Worm (Caenorhabditis elegans) whole organism, L1 larva: Measurements from ENCODE around the gene vps-53.

Experiments used
- ceh-8 ChIP-seq: fragments of 200-800 bp; sonication (Bioruptor generic); optimal IDR thresholded peaks from 2 replicates; lab custom pipeline; 2018; ENCODE audit warnings: mild to moderate bottlenecking, missing genetic modification characterization, moderate library complexity, missing compliant biosample characterization
- ces-1 ChIP-seq: fragments of 150-350 bp; optimal IDR thresholded peaks from 2 replicates; lab custom pipeline; 2014; ENCODE audit warnings: missing biosample characterization, missing genetic modification reagents, missing genetic modification characterization
- dpl-1 ChIP-seq, 3 experiments: fragments of 150-350 bp in 2 of 3; sonication (generic microtip) in 1 of 3; optimal IDR thresholded peaks; 2 replicates each; lab custom pipeline; 2014 to 2017; ENCODE audit warnings: missing biosample characterization in 3 of 3, missing genetic modification characterization in 3 of 3, missing genetic modification reagents in 3 of 3
- elt-3 ChIP-seq, 6 experiments: fragments of 150-350 bp in 1 of 6; sonication (generic microtip); optimal IDR thresholded peaks; 2 replicates each; lab custom pipeline; 2017 to 2018; ENCODE audit warnings: missing biosample characterization in 6 of 6, missing genetic modification characterization in 6 of 6, inconsistent platforms in 1 of 6
- hlh-4 ChIP-seq: sonication (generic microtip); optimal IDR thresholded peaks from 2 replicates; lab custom pipeline; 2016; ENCODE audit warnings: mild to moderate bottlenecking, missing genetic modification characterization, missing compliant biosample characterization
- hpl-2 ChIP-seq: fragments of 150-350 bp; optimal IDR thresholded peaks from 2 replicates; lab custom pipeline; 2014; ENCODE audit warnings: missing biosample characterization, missing genetic modification reagents, missing genetic modification characterization
- lin-14 ChIP-seq: fragments of 200-800 bp; sonication (Bioruptor generic); optimal IDR thresholded peaks from 2 replicates; lab custom pipeline; 2018; ENCODE audit warnings: mild to moderate bottlenecking, missing genetic modification characterization, moderate library complexity, missing compliant biosample characterization
- mep-1 ChIP-seq: fragments of 150-350 bp; optimal IDR thresholded peaks from 2 replicates; lab custom pipeline; 2014; ENCODE audit warnings: missing biosample characterization, missing genetic modification characterization
- nhr-28 ChIP-seq: fragments of 150-350 bp; optimal IDR thresholded peaks from 2 replicates; lab custom pipeline; 2014; ENCODE audit warnings: missing biosample characterization, missing genetic modification characterization
- nhr-90 ChIP-seq: sonication (generic microtip); optimal IDR thresholded peaks from 2 replicates; lab custom pipeline; 2016; ENCODE audit warnings: mild to moderate bottlenecking, missing genetic modification characterization, missing compliant biosample characterization; ENCODE audit not compliant: poor library complexity
- sup-37 ChIP-seq: fragments of 200-800 bp; sonication (Bioruptor generic); optimal IDR thresholded peaks from 2 replicates; lab custom pipeline; 2018; ENCODE audit warnings: mild to moderate bottlenecking, missing genetic modification characterization, missing compliant biosample characterization

DNA sequence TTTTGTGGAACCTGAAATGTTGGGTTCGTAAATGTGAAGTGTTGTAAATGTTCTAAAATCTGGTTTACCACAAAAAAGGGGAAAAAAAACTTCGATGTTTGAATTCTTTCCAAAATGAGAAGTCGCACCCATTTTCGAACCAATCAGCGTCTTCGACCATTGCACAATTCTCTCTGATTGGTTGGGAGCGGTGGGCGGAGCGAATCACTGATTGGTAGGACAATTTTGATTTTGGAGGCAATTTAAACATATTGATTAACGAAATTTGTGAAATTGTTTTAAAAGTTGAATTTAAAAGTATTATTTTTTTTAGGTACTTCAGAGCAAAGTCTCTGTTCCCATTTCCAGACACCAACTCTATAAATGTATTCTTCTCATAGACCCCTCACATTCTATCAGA, 31.8 kb upstream of the vps-53 start:
- no peak for TF ChIP-seq sup-37
- no peak for TF ChIP-seq elt-3 (tag; optimal IDR thresholded peaks at IDR 0.05; lab: Kevin White, UChicago)
- TF ChIP-seq mep-1: no peak
- no peak for TF ChIP-seq hpl-2 (GFP tag; lab: Kevin White, UChicago)
- no peak for TF ChIP-seq hlh-4 (tag; lab: Kevin White, UChicago)
- TF ChIP-seq ces-1: no peak
- TF ChIP-seq dpl-1 (GFP tag; optimal IDR thresholded peaks at IDR 0.05; lab: Kevin White, UChicago): no peak
- TF ChIP-seq nhr-28 (tag; lab: Kevin White, UChicago): no peak
- TF ChIP-seq nhr-90 (tag; lab: Kevin White, UChicago): no peak
- TF ChIP-seq ceh-8 (GFP tag; lab: Kevin White, UChicago): no peak
- no peak for TF ChIP-seq lin-14 (GFP tag; lab: Kevin White, UChicago)
